Worm (Caenorhabditis elegans): ENCODE measurements around the gene W04H10.1.

W04H10.1 gene

DNA sequence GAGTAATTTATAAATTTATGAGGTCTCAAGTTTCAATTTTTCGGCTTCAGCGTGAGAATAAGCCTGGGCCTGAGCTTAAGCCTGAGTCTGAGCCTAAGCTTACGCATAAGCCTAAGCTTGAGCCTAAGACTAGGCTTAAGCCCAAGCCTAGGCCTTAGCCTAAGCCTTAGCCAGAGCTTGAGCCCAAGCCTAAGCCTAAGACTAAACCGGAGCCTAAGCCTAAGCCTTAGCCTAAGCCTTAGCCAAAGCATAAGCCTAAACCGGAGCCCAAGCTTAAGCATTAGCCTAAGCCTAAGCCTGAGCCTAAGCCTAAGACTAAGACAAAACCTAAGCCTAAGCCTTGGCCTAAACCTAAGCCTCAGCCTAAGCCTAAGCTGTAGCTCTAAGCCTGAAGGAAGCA lies 34.9 kb downstream of the W04H10.1 start:
- no peak for TF ChIP-seq egl-44 (GFP tag; IDR thresholded peaks at IDR 0.05)
- no peak for TF ChIP-seq Y79H2A.3 (GFP tag; conservative IDR thresholded peaks at IDR 0.05)
- no peak for TF ChIP-seq cebp-1 (GFP tag; IDR thresholded peaks at IDR 0.05)
- TF ChIP-seq cebp-1 (tag; optimal IDR thresholded peaks at IDR 0.05) = no peak
- no peak for TF ChIP-seq egrh-3 (GFP tag; IDR thresholded peaks at IDR 0.05)
- TF ChIP-seq aptf-3 (GFP tag; IDR thresholded peaks at IDR 0.05) = no peak
- TF ChIP-seq B0019.2 (GFP tag; conservative IDR thresholded peaks at IDR 0.05) = no peak
- no peak for TF ChIP-seq Y56A3A.18 (GFP tag; IDR thresholded peaks at IDR 0.05)
- no peak for TF ChIP-seq let-526 (GFP tag; IDR thresholded peaks at IDR 0.05)
- TF ChIP-seq Y53G8AR.9 (GFP tag; conservative IDR thresholded peaks at IDR 0.05) = no peak
- no peak for TF ChIP-seq lin-40 (tag; optimal IDR thresholded peaks at IDR 0.05)
- TF ChIP-seq lsy-27 (tag; optimal IDR thresholded peaks at IDR 0.05; ENCODE audit: borderline replicate concordance, insufficient read depth) = no peak
- TF ChIP-seq ceh-27 (GFP tag; optimal IDR thresholded peaks at IDR 0.05) = no peak
- TF ChIP-seq ZK185.1 (tag; optimal IDR thresholded peaks at IDR 0.05; ENCODE audit: poor library complexity, severe bottlenecking) = no peak
- no peak for TF ChIP-seq unc-62 (GFP tag; optimal IDR thresholded peaks at IDR 0.05)
- no peak for TF ChIP-seq lsl-1 (GFP tag; optimal IDR thresholded peaks at IDR 0.05)
- TF ChIP-seq Y67H2A.10 (GFP tag; conservative IDR thresholded peaks at IDR 0.05) = no peak
- no peak for TF ChIP-seq tlf-1 (GFP tag; optimal IDR thresholded peaks at IDR 0.05)

DNA sequence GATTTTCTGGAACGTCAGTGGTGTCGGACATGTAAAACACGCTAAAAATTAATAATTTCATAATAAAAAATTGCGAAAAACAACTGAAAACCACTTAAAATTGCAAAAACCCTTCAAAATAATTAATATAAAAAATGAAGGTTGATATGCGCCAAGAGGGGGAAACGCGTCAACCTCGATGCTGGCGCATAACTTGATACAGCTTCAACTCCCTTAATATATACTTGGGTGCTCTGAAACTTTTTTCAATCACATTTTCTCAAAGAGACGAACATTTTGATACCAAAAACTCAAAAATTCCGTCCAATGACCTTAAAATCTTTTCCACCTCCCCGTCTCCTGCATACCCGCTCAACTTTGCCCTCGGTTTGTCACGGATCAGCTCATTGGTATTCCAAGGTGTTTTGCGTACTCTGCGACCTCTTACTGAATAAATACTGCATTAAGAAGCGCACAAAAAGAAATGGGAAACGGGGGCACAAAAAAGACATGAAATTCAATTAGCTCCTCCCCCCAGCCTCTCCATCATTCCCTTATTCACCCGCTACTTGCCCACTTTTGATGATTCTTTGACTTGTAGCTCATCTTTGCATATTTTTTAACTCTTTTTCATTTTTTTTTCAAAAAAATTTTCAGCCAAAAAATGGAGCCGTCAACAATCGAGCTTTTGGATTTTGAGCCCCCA lies 41.6 kb downstream of the W04H10.1 start, which contains the start of the genes K07E8.7 and frpr-14:
TSS of gene K07E8.7 (minus strand) at position 47 of the 685 bp plus-strand sequence.
TSS of gene frpr-14 (plus strand) at position 635 of the 685 bp plus-strand sequence.
- TF ChIP-seq nhr-80 (tag; optimal IDR thresholded peaks at IDR 0.05) = no peak
- no peak for TF ChIP-seq F57A8.1 (GFP tag; optimal IDR thresholded peaks at IDR 0.05)
- peak; percentile 54; the same call in 1 of the 2 replicates for TF ChIP-seq mcd-1 (GFP tag; IDR thresholded peaks at IDR 0.05)
- no peak for TF ChIP-seq F55B11.4 (tag; optimal IDR thresholded peaks at IDR 0.05; ENCODE audit: borderline replicate concordance, insufficient read depth)
- TF ChIP-seq zfh-2 (GFP tag; conservative IDR thresholded peaks at IDR 0.05) = no peak
- TF ChIP-seq F23B12.7 (tag; optimal IDR thresholded peaks at IDR 0.05; ENCODE audit: insufficient read depth) = peak; percentile 33
- 0 out of 2 replicates have a peak, but pooled peaks have one; percentile 18 for TF ChIP-seq hmg-1.2 (GFP tag; IDR thresholded peaks at IDR 0.05)
- no peak for TF ChIP-seq hmg-20 (GFP tag; IDR thresholded peaks at IDR 0.05)
- TF ChIP-seq aptf-2 (GFP tag; conservative IDR thresholded peaks at IDR 0.05) = no peak
- TF ChIP-seq lsl-1 (GFP tag; optimal IDR thresholded peaks at IDR 0.05) = peak; percentile 4
- no peak for TF ChIP-seq egl-44 (GFP tag; IDR thresholded peaks at IDR 0.05)
- no peak for TF ChIP-seq D2030.7 (GFP tag; IDR thresholded peaks at IDR 0.05)
- TF ChIP-seq ztf-18 (tag; optimal IDR thresholded peaks at IDR 0.05) = peak; percentile 92
- TF ChIP-seq madf-10 (tag; optimal IDR thresholded peaks at IDR 0.05) = no peak
- no peak for TF ChIP-seq ccch-3 (GFP tag; optimal IDR thresholded peaks at IDR 0.05)
- no peak for TF ChIP-seq cebp-2 (GFP tag; IDR thresholded peaks at IDR 0.05)
- no peak for TF ChIP-seq hlh-12 (tag; optimal IDR thresholded peaks at IDR 0.05)
- TF ChIP-seq ceh-79 (tag; optimal IDR thresholded peaks at IDR 0.05) = no peak

DNA sequence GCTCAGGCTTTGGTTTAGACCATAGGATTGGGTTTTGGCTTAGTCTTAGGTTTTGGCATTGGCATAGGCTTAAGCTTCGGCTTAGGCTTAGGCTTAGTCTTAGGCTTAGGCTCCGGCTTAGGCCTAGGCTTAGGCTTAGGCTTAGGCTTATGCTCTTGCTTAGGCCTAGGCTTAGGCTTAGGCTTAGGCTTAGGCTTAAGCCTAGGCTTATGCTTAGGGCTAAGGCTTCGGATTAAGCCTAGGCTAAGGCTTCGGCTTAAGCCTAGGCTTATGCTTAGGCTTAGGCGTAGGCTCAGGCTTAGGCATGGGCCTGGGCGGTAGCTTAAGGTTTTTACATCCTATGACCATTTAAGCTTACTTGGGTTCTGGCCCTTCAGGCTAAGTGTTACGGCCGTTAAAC lies 42.5 kb downstream of the W04H10.1 start:
- TF ChIP-seq lsl-1 (GFP tag; optimal IDR thresholded peaks at IDR 0.05) (no peak), F33H1.4 (GFP tag; IDR thresholded peaks at IDR 0.05) (no peak), nhr-120 (GFP tag; IDR thresholded peaks at IDR 0.05) (no peak), snpc-1.3 (tag; optimal IDR thresholded peaks at IDR 0.05; ENCODE audit: insufficient read depth) (no peak), ekl-4 (GFP tag; IDR thresholded peaks at IDR 0.05) (no peak), hlh-26 (GFP tag; conservative IDR thresholded peaks at IDR 0.05) (no peak), F37B4.10 (GFP tag; IDR thresholded peaks at IDR 0.05) (no peak), K11D2.4 (GFP tag; IDR thresholded peaks at IDR 0.05) (no peak), Y95B8A.8 (GFP tag; IDR thresholded peaks at IDR 0.05) (no peak), Y79H2A.3 (GFP tag; conservative IDR thresholded peaks at IDR 0.05) (no peak)

Measured in whole organism, young adult.